Fruit fly (Drosophila melanogaster): ENCODE results near the gene Lasp.

dm6 chr3L:16724561-16724960 lies 13.1 kb upstream of the Lasp start, which contains the start of gene CG13031:
- TF ChIP-seq Eip78C (GFP tag) (no peak), Met (GFP tag; optimal IDR thresholded peaks at IDR 0.05) (no peak), Ets21C (GFP tag; optimal IDR thresholded peaks at IDR 0.05) (no peak), Sox102F (GFP tag; optimal IDR thresholded peaks at IDR 0.05) (no peak), Lpt (GFP tag; optimal IDR thresholded peaks at IDR 0.05) (no peak), achi (GFP tag; optimal IDR thresholded peaks at IDR 0.05) (no peak), CG9139 (GFP tag; optimal IDR thresholded peaks at IDR 0.05) (no peak), esn (GFP tag; optimal IDR thresholded peaks at IDR 0.05) (no peak)
